Fruit fly (Drosophila melanogaster) whole organism, wandering third instar larva: Measurements from ENCODE around the gene CG17991.

Experiments
- Abd-B ChIP-seq: fragments of >200 bp; optimal IDR thresholded peaks from 2 replicates; lab custom pipeline; 2017; ENCODE audit warnings: missing biosample characterization, missing genetic modification characterization
- CG32264 ChIP-seq: fragments of 200-800 bp; sonication (Bioruptor generic); optimal IDR thresholded peaks from 2 replicates; lab custom pipeline; 2016; ENCODE audit warnings: missing biosample characterization, missing genetic modification characterization
- CG9705 ChIP-seq: fragments of 200-800 bp; sonication (Bioruptor generic); optimal IDR thresholded peaks from 2 replicates; lab custom pipeline; 2018; ENCODE audit warnings: missing biosample characterization, mild to moderate bottlenecking, missing genetic modification characterization
- CrebA ChIP-seq: fragments of 200-800 bp; sonication (Bioruptor generic); optimal IDR thresholded peaks from 2 replicates; lab custom pipeline; 2016; ENCODE audit warnings: missing biosample characterization, mild to moderate bottlenecking, missing genetic modification characterization, borderline replicate concordance
- Dfd ChIP-seq: fragments of >200 bp; optimal IDR thresholded peaks from 2 replicates; lab custom pipeline; 2017; ENCODE audit warnings: missing biosample characterization, missing genetic modification characterization
- Dif ChIP-seq: fragments of 200-275, 200-300 bp; sonication (Bioruptor generic); optimal IDR thresholded peaks from 2 replicates; lab custom pipeline; 2018; ENCODE audit warnings: missing biosample characterization, missing genetic modification characterization; ENCODE audit not compliant: partially characterized antibody
- GATAd ChIP-seq: sonication (Bioruptor generic); optimal IDR thresholded peaks from 2 replicates; lab custom pipeline; 2016; ENCODE audit warnings: missing biosample characterization, missing genetic modification characterization
- HLH106 ChIP-seq: fragments of 200-800 bp; optimal IDR thresholded peaks from 3 replicates; lab custom pipeline; 2019; ENCODE audit warnings: missing biosample characterization, mild to moderate bottlenecking, missing genetic modification characterization, moderate library complexity
- Hnf4 ChIP-seq: fragments of 200-800 bp; sonication (Bioruptor generic); optimal IDR thresholded peaks from 2 replicates; lab custom pipeline; 2016; ENCODE audit warnings: missing biosample characterization, mild to moderate bottlenecking, missing genetic modification characterization
- Hr78 ChIP-seq: fragments of >200 bp; optimal IDR thresholded peaks from 2 replicates; lab custom pipeline; 2017; ENCODE audit warnings: missing biosample characterization, missing genetic modification characterization
- Hr83 ChIP-seq: fragments of 200-300 bp; sonication (Bioruptor generic); optimal IDR thresholded peaks from 2 replicates; lab custom pipeline; 2016; ENCODE audit warnings: missing biosample characterization, mild to moderate bottlenecking, missing genetic modification characterization, moderate library complexity; ENCODE audit not compliant: poor library complexity, severe bottlenecking
- Jra ChIP-seq: sonication (Bioruptor generic); optimal IDR thresholded peaks from 2 replicates; lab custom pipeline; 2016; ENCODE audit warnings: missing biosample characterization, missing genetic modification characterization
- Mio ChIP-seq: sonication (Bioruptor generic); optimal IDR thresholded peaks from 2 replicates; lab custom pipeline; 2016; ENCODE audit warnings: missing biosample characterization, missing genetic modification characterization
- Myc ChIP-seq: fragments of >200 bp; optimal IDR thresholded peaks from 2 replicates; lab custom pipeline; 2017
- N ChIP-seq: fragments of >200 bp; optimal IDR thresholded peaks from 2 replicates; lab custom pipeline; 2018; ENCODE audit warnings: missing biosample characterization, missing external identifiers, missing genetic modification characterization
- OdsH ChIP-seq: fragments of 200-800 bp; sonication (Bioruptor generic); optimal IDR thresholded peaks from 2 replicates; lab custom pipeline; 2016; ENCODE audit warnings: missing biosample characterization, mild to moderate bottlenecking, missing genetic modification characterization
- Rel ChIP-seq, 2 experiments: fragments of 200-800 bp; sonication (Bioruptor generic) in 1 of 2; optimal IDR thresholded peaks; 2 replicates in 1 of 2; 3 replicates in 1 of 2; lab custom pipeline; 2016 to 2019; ENCODE audit warnings: mild to moderate bottlenecking in 2 of 2, missing biosample characterization in 2 of 2, missing genetic modification characterization in 2 of 2, moderate library complexity in 1 of 2
- Sp1 ChIP-seq: fragments of 200-800 bp; sonication (Bioruptor generic); optimal IDR thresholded peaks from 3 replicates; lab custom pipeline; 2019; ENCODE audit warnings: missing biosample characterization, mild to moderate bottlenecking, missing genetic modification characterization, moderate library complexity
- Vsx2 ChIP-seq: fragments of 200-300, 225-300 bp; sonication (Bioruptor generic); optimal IDR thresholded peaks from 2 replicates; lab custom pipeline; 2018; ENCODE audit warnings: missing biosample characterization, missing genetic modification characterization; ENCODE audit not compliant: partially characterized antibody
- br ChIP-seq: fragments of 200-800 bp; sonication (Bioruptor generic); optimal IDR thresholded peaks from 2 replicates; lab custom pipeline; 2016; ENCODE audit warnings: missing biosample characterization, missing genetic modification characterization
- brk ChIP-seq: fragments of 200-800 bp; sonication (Bioruptor generic); optimal IDR thresholded peaks from 2 replicates; lab custom pipeline; 2016; ENCODE audit warnings: missing biosample characterization, mild to moderate bottlenecking, missing genetic modification characterization
- dl ChIP-seq, 2 experiments: fragments of 175-275, 200-275 bp in 1 of 2; fragments of 200-275 bp in 1 of 2; sonication (Bioruptor generic); optimal IDR thresholded peaks; lab custom pipeline; 2018; ENCODE audit warnings: mild to moderate bottlenecking in 2 of 2, missing biosample characterization in 2 of 2, missing genetic modification characterization in 2 of 2, moderate library complexity in 2 of 2; ENCODE audit not compliant: partially characterized antibody in 2 of 2, insufficient read depth in 1 of 2
- dmrt93B ChIP-seq: fragments of 200-800 bp; sonication (Bioruptor generic); optimal IDR thresholded peaks from 2 replicates; lab custom pipeline; 2018; ENCODE audit warnings: missing biosample characterization, mild to moderate bottlenecking, missing genetic modification characterization
- dsf ChIP-seq: sonication (Bioruptor generic); optimal IDR thresholded peaks from 2 replicates; lab custom pipeline; 2016; ENCODE audit warnings: missing biosample characterization, missing genetic modification characterization, borderline replicate concordance
- ey ChIP-seq: fragments of 200-800 bp; sonication (Bioruptor generic); optimal IDR thresholded peaks from 2 replicates; lab custom pipeline; 2016; ENCODE audit warnings: missing biosample characterization, missing genetic modification characterization
- foxo ChIP-seq, 2 experiments: fragments of 200-800 bp; sonication (Bioruptor generic); optimal IDR thresholded peaks; 2 replicates in 1 of 2; 3 replicates in 1 of 2; lab custom pipeline; 2016 to 2017; ENCODE audit warnings: missing biosample characterization in 2 of 2, missing genetic modification characterization in 2 of 2
- fru ChIP-seq: fragments of 200-800 bp; sonication (Bioruptor generic); optimal IDR thresholded peaks from 3 replicates; lab custom pipeline; 2016; ENCODE audit warnings: missing biosample characterization, mild to moderate bottlenecking, missing genetic modification characterization
- h ChIP-seq: fragments of 200-800 bp; sonication (Bioruptor generic); optimal IDR thresholded peaks from 3 replicates; lab custom pipeline; 2016; ENCODE audit warnings: missing biosample characterization, mild to moderate bottlenecking, missing genetic modification characterization
- jim ChIP-seq: fragments of 175-275, 200-325 bp; sonication (Bioruptor generic); optimal IDR thresholded peaks from 2 replicates; lab custom pipeline; 2016; ENCODE audit warnings: missing biosample characterization, mild to moderate bottlenecking, missing genetic modification characterization
- lola ChIP-seq: fragments of >200 bp; optimal IDR thresholded peaks from 2 replicates; lab custom pipeline; 2017; ENCODE audit warnings: missing biosample characterization, missing genetic modification characterization
- pan ChIP-seq: fragments of >200 bp; optimal IDR thresholded peaks from 2 replicates; lab custom pipeline; 2017
- psq ChIP-seq: fragments of 200-800 bp; sonication (Bioruptor generic); optimal IDR thresholded peaks from 3 replicates; lab custom pipeline; 2017; ENCODE audit warnings: missing biosample characterization, mild to moderate bottlenecking, missing genetic modification characterization, moderate library complexity
- rgr ChIP-seq: fragments of 200-800 bp; sonication (Bioruptor generic); optimal IDR thresholded peaks from 3 replicates; lab custom pipeline; 2016; ENCODE audit warnings: missing biosample characterization, mild to moderate bottlenecking, missing genetic modification characterization
- sage ChIP-seq: fragments of 200-800 bp; sonication (Bioruptor generic); optimal IDR thresholded peaks from 2 replicates; lab custom pipeline; 2016; ENCODE audit warnings: missing biosample characterization, mild to moderate bottlenecking, missing genetic modification characterization
- sv ChIP-seq: fragments of 200-800 bp; sonication (Bioruptor generic); optimal IDR thresholded peaks from 3 replicates; lab custom pipeline; 2016; ENCODE audit warnings: missing biosample characterization, missing genetic modification characterization
- tai ChIP-seq: sonication (Bioruptor generic); optimal IDR thresholded peaks from 2 replicates; lab custom pipeline; 2016; ENCODE audit warnings: missing biosample characterization, missing genetic modification characterization
- woc ChIP-seq: sonication (Bioruptor generic); optimal IDR thresholded peaks from 2 replicates; lab custom pipeline; 2016; ENCODE audit warnings: missing biosample characterization, mild to moderate bottlenecking, missing genetic modification characterization

Gene CG17991

dm6 chr3R:27281022-27281810, 40.1 kb downstream of the CG17991 start:
- TF ChIP-seq dmrt93B (peak; percentile 87), CG9705 (GFP tag; lab: Kevin White, UChicago) (peak; percentile 35), dl (GFP tag; optimal IDR thresholded peaks at IDR 0.05; lab: Kevin White, UChicago; ENCODE audit: insufficient read depth in 1 of 2, partially characterized antibody in 2 of 2) (no peak), jim (peak; percentile 18), GATAd (GFP tag; lab: Kevin White, UChicago) (no peak), Hnf4 (GFP tag; lab: Kevin White, UChicago) (peak; percentile 93), Rel (GFP tag; optimal IDR thresholded peaks at IDR 0.05; lab: Kevin White, UChicago) (peak; percentile 66), Rel (tag; optimal IDR thresholded peaks at IDR 0.05; lab: Kevin White, UChicago) (peak; percentile 54), Jra (GFP tag; lab: Kevin White, UChicago) (peak; percentile 80), HLH106 (tag; lab: Kevin White, UChicago) (peak; percentile 88), Myc (lab: Kevin White, UChicago) (no peak), br (peak; percentile 97), Hr83 (peak; percentile 36), rgr (GFP tag; lab: Kevin White, UChicago) (peak; percentile 98), Mio (peak; percentile 91), fru (peak; percentile 97), Vsx2 (GFP tag; lab: Kevin White, UChicago) (no peak), ey (peak; percentile 97), dsf (peak; percentile 36), h (GFP tag; lab: Kevin White, UChicago) (peak; percentile 97), lola (no peak), Hr78 (GFP tag; lab: Kevin White, UChicago) (no peak), CrebA (no peak), Sp1 (GFP tag; lab: Kevin White, UChicago) (peak; percentile 92), foxo (GFP tag; optimal IDR thresholded peaks at IDR 0.05; lab: Kevin White, UChicago) (peak; percentile 83 to 98), Dif (peak; percentile 40), OdsH (peak; percentile 97), sage (GFP tag; lab: Kevin White, UChicago) (peak; percentile 88), N (GFP tag; lab: Kevin White, UChicago) (peak; percentile 47), CG32264 (GFP tag; lab: Kevin White, UChicago) (peak; percentile 92), Abd-B (GFP tag; lab: Kevin White, UChicago) (peak; percentile 14), psq (GFP tag; lab: Kevin White, UChicago) (peak; percentile 92), woc (GFP tag; lab: Kevin White, UChicago) (peak; percentile 99), sv (peak; percentile 73)

dm6 chr3R:27281811-27282131, 40.7 kb downstream of the CG17991 start:
- TF ChIP-seq Rel (GFP tag; optimal IDR thresholded peaks at IDR 0.05; lab: Kevin White, UChicago) (no peak), Rel (tag; optimal IDR thresholded peaks at IDR 0.05; lab: Kevin White, UChicago) (no peak), sv (no peak), Sp1 (GFP tag; lab: Kevin White, UChicago) (no peak), Mio (no peak), sage (GFP tag; lab: Kevin White, UChicago) (no peak), Hnf4 (GFP tag; lab: Kevin White, UChicago) (no peak), psq (GFP tag; lab: Kevin White, UChicago) (no peak), jim (no peak), rgr (GFP tag; lab: Kevin White, UChicago) (no peak)

dm6 chr3R:27282286-27282685, 41.2 kb downstream of the CG17991 start, which contains the start of gene mrt:
TSS of gene mrt (minus strand) at chr3R:27282661.
- TF ChIP-seq Sp1 (GFP tag; lab: Kevin White, UChicago) = peak; percentile 34
- TF ChIP-seq Dfd (GFP tag; lab: Kevin White, UChicago) = no peak
- no peak for TF ChIP-seq GATAd (GFP tag; lab: Kevin White, UChicago)
- peak; percentile 62 for TF ChIP-seq ey
- no peak for TF ChIP-seq Myc (lab: Kevin White, UChicago)
- peak; percentile 47 for TF ChIP-seq OdsH
- TF ChIP-seq dsf = no peak
- TF ChIP-seq dl (GFP tag; optimal IDR thresholded peaks at IDR 0.05; lab: Kevin White, UChicago; ENCODE audit: insufficient read depth in 1 of 2, partially characterized antibody in 2 of 2) = no peak
- no peak for TF ChIP-seq Vsx2 (GFP tag; lab: Kevin White, UChicago)
- TF ChIP-seq dmrt93B = peak; percentile 23
- TF ChIP-seq CrebA = no peak
- no peak for TF ChIP-seq Abd-B (GFP tag; lab: Kevin White, UChicago)
- TF ChIP-seq woc (GFP tag; lab: Kevin White, UChicago) = peak; percentile 89
- TF ChIP-seq foxo (GFP tag; optimal IDR thresholded peaks at IDR 0.05; lab: Kevin White, UChicago) = peak in 1 of 2 experiments; percentile 73
- no peak for TF ChIP-seq Mio
- TF ChIP-seq sv = peak; percentile 39
- TF ChIP-seq tai = no peak
- TF ChIP-seq CG32264 (GFP tag; lab: Kevin White, UChicago) = no peak
- TF ChIP-seq psq (GFP tag; lab: Kevin White, UChicago) = peak; percentile 28
- peak; percentile 57 for TF ChIP-seq h (GFP tag; lab: Kevin White, UChicago)
- no peak for TF ChIP-seq Hr78 (GFP tag; lab: Kevin White, UChicago)
- TF ChIP-seq br = peak; percentile 42
- TF ChIP-seq N (GFP tag; lab: Kevin White, UChicago) = no peak
- no peak for TF ChIP-seq pan (lab: Kevin White, UChicago)
- no peak for TF ChIP-seq sage (GFP tag; lab: Kevin White, UChicago)
- peak; percentile 61 for TF ChIP-seq HLH106 (tag; lab: Kevin White, UChicago)
- no peak for TF ChIP-seq Rel (GFP tag; optimal IDR thresholded peaks at IDR 0.05; lab: Kevin White, UChicago)
- no peak for TF ChIP-seq Rel (tag; optimal IDR thresholded peaks at IDR 0.05; lab: Kevin White, UChicago)
- TF ChIP-seq jim = no peak
- no peak for TF ChIP-seq Jra (GFP tag; lab: Kevin White, UChicago)
- peak; percentile 1 for TF ChIP-seq Hr83
- TF ChIP-seq brk = no peak
- peak; percentile 58 for TF ChIP-seq rgr (GFP tag; lab: Kevin White, UChicago)
- TF ChIP-seq fru = peak; percentile 73
- TF ChIP-seq Hnf4 (GFP tag; lab: Kevin White, UChicago) = peak; percentile 64
- peak; percentile 9 for TF ChIP-seq CG9705 (GFP tag; lab: Kevin White, UChicago)
- TF ChIP-seq lola = no peak
- no peak for TF ChIP-seq Dif
